Worm (Caenorhabditis elegans) whole organism, young adult: ENCODE data around the gene enu-3.2.

ENCODE experiments used
- K12H6.12 ChIP-seq: fragments of 200-800 bp; sonication (Bioruptor generic); optimal IDR thresholded peaks from 2 replicates; lab custom pipeline; 2018; ENCODE audit warnings: mild to moderate bottlenecking, missing genetic modification characterization, missing compliant biosample characterization
- Y53F4B.3 ChIP-seq: fragments of 200-800 bp; sonication (Bioruptor generic); IDR thresholded peaks from 2 replicates; pipeline ENCODE4 v1.3.6; 2022; ENCODE audit warnings: missing genetic modification reagents, missing genetic modification characterization, missing compliant biosample characterization
- ZK185.1 ChIP-seq: sonication (generic microtip); optimal IDR thresholded peaks from 2 replicates; lab custom pipeline; 2016; ENCODE audit warnings: mild to moderate bottlenecking, missing genetic modification characterization, missing compliant biosample characterization; ENCODE audit not compliant: poor library complexity, severe bottlenecking
- ama-1 ChIP-seq, 3 experiments: fragments of 150-350 bp in 1 of 3; sonication (generic microtip) in 2 of 3; optimal IDR thresholded peaks; 2 replicates each; lab custom pipeline; 2014 to 2018; ENCODE audit warnings: missing biosample characterization in 2 of 3, missing genetic modification characterization in 2 of 3, missing genetic modification reagents in 2 of 3
- him-1 ChIP-seq: sonication (generic microtip); optimal IDR thresholded peaks from 2 replicates; lab custom pipeline; 2016; ENCODE audit warnings: missing genotype, missing genetic modification reagents, missing genetic modification characterization, missing compliant biosample characterization
- madf-3 ChIP-seq: fragments of 200-800 bp; sonication (Bioruptor generic); IDR thresholded peaks from 2 replicates; pipeline ENCODE4 v1.3.6; 2022; ENCODE audit warnings: missing genetic modification reagents, missing genetic modification characterization, missing compliant biosample characterization
- pha-4 ChIP-seq: fragments of 150-350 bp; sonication (generic microtip); optimal IDR thresholded peaks from 2 replicates; lab custom pipeline; 2014; ENCODE audit warnings: missing biosample characterization, missing genetic modification reagents, missing genetic modification characterization
- snpc-3.4 ChIP-seq: sonication (generic microtip); optimal IDR thresholded peaks from 2 replicates; lab custom pipeline; 2017; ENCODE audit warnings: missing genetic modification characterization, mild to moderate bottlenecking, missing compliant biosample characterization, antibody characterized with exemption, moderate library complexity, missing genotype, missing genetic modification reagents
- unc-62 ChIP-seq: fragments of 150-350 bp; optimal IDR thresholded peaks from 2 replicates; lab custom pipeline; 2014; ENCODE audit warnings: missing biosample characterization, missing genetic modification reagents, missing genetic modification characterization

DNA sequence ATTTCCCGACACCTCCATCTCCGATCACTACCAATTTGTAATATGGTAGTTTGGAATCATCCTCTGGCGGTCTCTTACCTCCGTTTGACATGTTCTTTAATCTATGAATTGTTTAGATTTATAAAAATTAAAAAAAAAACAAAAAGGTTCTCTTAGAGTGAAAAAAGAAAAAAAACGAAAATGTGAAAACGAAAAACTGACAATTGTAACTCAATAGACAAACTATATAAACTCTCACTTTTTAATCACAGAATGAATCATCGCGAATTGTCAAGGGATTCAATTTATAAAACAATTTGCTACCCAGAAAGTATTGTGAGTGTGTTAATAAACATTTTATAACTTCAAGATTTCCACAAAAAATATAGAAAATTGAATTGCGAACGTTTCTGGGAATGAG is 45.1 kb downstream of the enu-3.2 start, which contains the start of gene ras-2:
- TF ChIP-seq pha-4 (tag; lab: Kevin White, UChicago) (no peak), him-1 (tag; lab: Kevin White, UChicago) (no peak), ZK185.1 (tag; lab: Kevin White, UChicago) (no peak), unc-62 (GFP tag; lab: Kevin White, UChicago) (no peak), snpc-3.4 (tag; lab: Kevin White, UChicago) (no peak), Y53F4B.3 (no peak), madf-3 (GFP tag; lab: Robert Waterston, UW) (no peak), ama-1 (optimal IDR thresholded peaks at IDR 0.05; lab: Kevin White, UChicago) (no peak), ama-1 (GFP tag; optimal IDR thresholded peaks at IDR 0.05; lab: Kevin White, UChicago) (no peak), K12H6.12 (tag; lab: Kevin White, UChicago) (no peak)
